Fruit fly (Drosophila melanogaster) whole organism, embryonic: ENCODE results near the gene Ankle2.

Experiments
- Aef1 ChIP-seq: fragments of 200-800 bp; sonication (Bioruptor generic); IDR thresholded peaks from 3 replicates; pipeline ENCODE4 v1.3.6; 2022; ENCODE audit warnings: missing biosample characterization, missing genetic modification characterization
- Atf-2 ChIP-seq: fragments of 200-800 bp; sonication (Bioruptor generic); optimal IDR thresholded peaks from 2 replicates; lab custom pipeline; 2016; ENCODE audit warnings: missing biosample characterization, missing genetic modification characterization
- Atf3 ChIP-seq: fragments of 200-800 bp; sonication (Bioruptor generic); optimal IDR thresholded peaks from 3 replicates; lab custom pipeline; 2016; ENCODE audit warnings: missing biosample characterization, missing genetic modification characterization
- Awh ChIP-seq: fragments of 200-800 bp; sonication (Bioruptor generic); IDR thresholded peaks from 2 replicates; pipeline ENCODE4, ENCODE4 v1.3.6; 2022; ENCODE audit warnings: missing biosample characterization, missing genetic modification characterization
- CG10209 ChIP-seq: fragments of 200-800 bp; sonication (Bioruptor generic); optimal IDR thresholded peaks from 3 replicates; lab custom pipeline; 2017; ENCODE audit warnings: missing biosample characterization, mild to moderate bottlenecking, missing genetic modification characterization, missing genetic modification reagents
- CG11696 ChIP-seq: fragments of 200-800 bp; sonication (Bioruptor generic); IDR thresholded peaks from 2 replicates; pipeline ENCODE4 v1.3.6; 2022; ENCODE audit warnings: missing biosample characterization, missing genetic modification characterization
- CG12299 ChIP-seq: fragments of 200-800 bp; sonication (Bioruptor generic); optimal IDR thresholded peaks from 2 replicates; lab custom pipeline; 2018; ENCODE audit warnings: missing biosample characterization, mild to moderate bottlenecking, missing genetic modification characterization
- CG13424 ChIP-seq: fragments of 200-800 bp; sonication (Bioruptor generic); optimal IDR thresholded peaks from 2 replicates; lab custom pipeline; 2019; ENCODE audit warnings: missing biosample characterization, mild to moderate bottlenecking, missing genetic modification characterization, moderate library complexity
- CG14050 ChIP-seq: fragments of 200-800 bp; sonication (Bioruptor generic); IDR thresholded peaks from 3 replicates; pipeline ENCODE4 v1.3.6; 2022; ENCODE audit warnings: missing biosample characterization, missing genetic modification characterization
- CG14441 ChIP-seq: fragments of 200-800 bp; sonication (Bioruptor generic); IDR thresholded peaks from 2 replicates; pipeline ENCODE4 v1.3.6; 2022; ENCODE audit warnings: missing biosample characterization, missing genetic modification characterization
- CG15479 ChIP-seq: fragments of 200-800 bp; sonication (Bioruptor generic); optimal IDR thresholded peaks from 3 replicates; lab custom pipeline; 2019; ENCODE audit warnings: missing biosample characterization, mild to moderate bottlenecking, missing genetic modification characterization, moderate library complexity
- CG15601 ChIP-seq: fragments of 200-800 bp; sonication (Bioruptor generic); optimal IDR thresholded peaks from 3 replicates; lab custom pipeline; 2019; ENCODE audit warnings: missing biosample characterization, mild to moderate bottlenecking, missing genetic modification characterization, moderate library complexity
- CG18262 ChIP-seq: fragments of 200-800 bp; optimal IDR thresholded peaks from 3 replicates; lab custom pipeline; 2019; ENCODE audit warnings: missing biosample characterization, mild to moderate bottlenecking, missing genetic modification characterization, moderate library complexity
- CG18764 ChIP-seq: fragments of 200-800 bp; sonication (Bioruptor generic); optimal IDR thresholded peaks from 3 replicates; lab custom pipeline; 2016; ENCODE audit warnings: missing biosample characterization, missing genetic modification characterization
- CG32767 ChIP-seq: fragments of 200-800 bp; sonication (Bioruptor generic); IDR thresholded peaks from 2 replicates; pipeline ENCODE4 v1.3.6; 2022; ENCODE audit warnings: missing biosample characterization, missing genetic modification characterization
- CG3281 ChIP-seq: fragments of 200-800 bp; sonication (Bioruptor generic); optimal IDR thresholded peaks from 3 replicates; lab custom pipeline; 2017; ENCODE audit warnings: missing biosample characterization, mild to moderate bottlenecking, missing genetic modification characterization
- CG4707 ChIP-seq: fragments of 200-800 bp; sonication (Bioruptor generic); optimal IDR thresholded peaks from 2 replicates; lab custom pipeline; 2018; ENCODE audit warnings: missing biosample characterization, mild to moderate bottlenecking, missing genetic modification characterization, moderate library complexity
- CG6689 ChIP-seq: fragments of 200-800 bp; sonication (Bioruptor generic); IDR thresholded peaks from 2 replicates; pipeline ENCODE4 v1.3.6; 2022; ENCODE audit warnings: missing biosample characterization, missing genetic modification characterization
- CG6765 ChIP-seq: fragments of 200-800 bp; sonication (Bioruptor generic); optimal IDR thresholded peaks from 3 replicates; lab custom pipeline; 2017; ENCODE audit warnings: missing biosample characterization, mild to moderate bottlenecking, missing genetic modification characterization
- CG7556 ChIP-seq: fragments of 200-800 bp; sonication (Bioruptor generic); optimal IDR thresholded peaks from 2 replicates; lab custom pipeline; 2017; ENCODE audit warnings: missing biosample characterization, mild to moderate bottlenecking, missing genetic modification characterization
- CG7987 ChIP-seq: fragments of 200-800 bp; sonication (Bioruptor generic); optimal IDR thresholded peaks from 2 replicates; lab custom pipeline; 2018; ENCODE audit warnings: missing biosample characterization, mild to moderate bottlenecking, missing genetic modification characterization, moderate library complexity
- CG8290 ChIP-seq, 3 experiments: fragments of 200-800 bp; sonication (Bioruptor generic); optimal IDR thresholded peaks; 2 replicates each; lab custom pipeline; 2016 to 2019; ENCODE audit warnings: missing biosample characterization in 3 of 3, missing genetic modification characterization in 3 of 3, mild to moderate bottlenecking in 2 of 3, moderate library complexity in 1 of 3
- CG8359 ChIP-seq: fragments of 200-800 bp; sonication (Bioruptor generic); optimal IDR thresholded peaks from 2 replicates; lab custom pipeline; 2017; ENCODE audit warnings: missing biosample characterization, mild to moderate bottlenecking, missing genetic modification characterization, borderline replicate concordance
- CTCF ChIP-seq: fragments of 200-800 bp; sonication (Bioruptor generic); optimal IDR thresholded peaks from 2 replicates; lab custom pipeline; 2017; ENCODE audit warnings: missing biosample characterization, mild to moderate bottlenecking, missing genetic modification characterization, moderate library complexity
- E2f2 ChIP-seq: fragments of 200-800 bp; sonication (Bioruptor generic); IDR thresholded peaks from 2 replicates; pipeline ENCODE4 v1.3.6; 2022; ENCODE audit warnings: missing biosample characterization, missing genetic modification characterization
- Hmx ChIP-seq: fragments of 200-800 bp; sonication (Bioruptor generic); optimal IDR thresholded peaks from 2 replicates; lab custom pipeline; 2016; ENCODE audit warnings: missing biosample characterization, missing genetic modification characterization
- Lim3 ChIP-seq: fragments of 200-800 bp; sonication (Bioruptor generic); IDR thresholded peaks from 2 replicates; pipeline ENCODE4 v1.3.6; 2022; ENCODE audit warnings: missing biosample characterization, missing genetic modification characterization
- Oaz ChIP-seq: fragments of 200-800 bp; sonication (Bioruptor generic); IDR thresholded peaks from 2 replicates; pipeline ENCODE4 v1.3.6; 2022; ENCODE audit warnings: missing biosample characterization, missing genetic modification characterization
- Oli ChIP-seq: fragments of 200-800 bp; sonication (Bioruptor generic); optimal IDR thresholded peaks from 2 replicates; lab custom pipeline; 2018; ENCODE audit warnings: missing biosample characterization, mild to moderate bottlenecking, missing genetic modification characterization, moderate library complexity
- Rfx ChIP-seq: fragments of 200-800 bp; sonication (Bioruptor generic); IDR thresholded peaks from 2 replicates; pipeline ENCODE4 v1.3.6; 2022; ENCODE audit warnings: missing biosample characterization, missing genetic modification characterization
- dati ChIP-seq: fragments of 200-800 bp; sonication (Bioruptor generic); IDR thresholded peaks from 2 replicates; pipeline ENCODE4 v1.3.6; 2022; ENCODE audit warnings: missing biosample characterization, missing genetic modification characterization
- disco-r ChIP-seq: fragments of 200-800 bp; sonication (Bioruptor generic); optimal IDR thresholded peaks from 2 replicates; lab custom pipeline; 2016; ENCODE audit warnings: missing biosample characterization, missing genetic modification characterization
- fd102C ChIP-seq: fragments of 200-800 bp; sonication (Bioruptor generic); optimal IDR thresholded peaks from 2 replicates; lab custom pipeline; 2018; ENCODE audit warnings: missing biosample characterization, mild to moderate bottlenecking, missing genetic modification characterization, moderate library complexity
- gce ChIP-seq: fragments of 200-800 bp; sonication (Bioruptor generic); IDR thresholded peaks from 3 replicates; pipeline ENCODE4 v1.3.6; 2022; ENCODE audit warnings: missing biosample characterization, missing genetic modification characterization
- ham ChIP-seq: fragments of 200-800 bp; sonication (Bioruptor generic); IDR thresholded peaks from 2 replicates; pipeline ENCODE4 v1.3.6; 2022; ENCODE audit warnings: missing biosample characterization, missing genetic modification characterization
- her ChIP-seq: fragments of 200-800 bp; sonication (Bioruptor generic); optimal IDR thresholded peaks from 2 replicates; lab custom pipeline; 2016; ENCODE audit warnings: missing biosample characterization, missing genetic modification characterization
- knrl ChIP-seq: fragments of 200-800 bp; sonication (Bioruptor generic); IDR thresholded peaks from 3 replicates; pipeline ENCODE4 v1.3.6; 2022; ENCODE audit warnings: missing biosample characterization, missing genetic modification characterization; ENCODE audit not compliant: partially characterized antibody
- lab ChIP-seq: fragments of 200-800 bp; sonication (Bioruptor generic); optimal IDR thresholded peaks from 3 replicates; lab custom pipeline; 2017; ENCODE audit warnings: missing biosample characterization, missing genetic modification characterization, mild to moderate bottlenecking, moderate library complexity, missing genetic modification reagents
- lilli ChIP-seq: fragments of 200-800 bp; sonication (Bioruptor generic); optimal IDR thresholded peaks from 3 replicates; lab custom pipeline; 2016; ENCODE audit warnings: missing biosample characterization, missing genetic modification characterization
- nerfin-1 ChIP-seq: fragments of 200-800 bp; sonication (Bioruptor generic); optimal IDR thresholded peaks from 3 replicates; lab custom pipeline; 2019; ENCODE audit warnings: missing biosample characterization, mild to moderate bottlenecking, missing genetic modification characterization, moderate library complexity
- sqz ChIP-seq: fragments of 200-800 bp; sonication (Bioruptor generic); optimal IDR thresholded peaks from 3 replicates; lab custom pipeline; 2018; ENCODE audit warnings: missing biosample characterization, mild to moderate bottlenecking, missing genetic modification characterization
- ssp ChIP-seq: fragments of 200-800 bp; sonication (Bioruptor generic); IDR thresholded peaks from 2 replicates; pipeline ENCODE4 v1.3.6; 2022; ENCODE audit warnings: missing biosample characterization, missing genetic modification characterization
- stwl ChIP-seq: fragments of 200-800 bp; sonication (Bioruptor generic); optimal IDR thresholded peaks from 3 replicates; lab custom pipeline; 2018; ENCODE audit warnings: missing biosample characterization, mild to moderate bottlenecking, missing genetic modification characterization, moderate library complexity
- sug ChIP-seq: fragments of 200-800 bp; optimal IDR thresholded peaks from 2 replicates; lab custom pipeline; 2019; ENCODE audit warnings: missing biosample characterization, mild to moderate bottlenecking, missing genetic modification characterization, moderate library complexity
- unc-4 ChIP-seq: fragments of 200-800 bp; sonication (Bioruptor generic); IDR thresholded peaks from 2 replicates; pipeline ENCODE4 v1.3.6; 2022; ENCODE audit warnings: missing biosample characterization, missing genetic modification characterization; ENCODE audit not compliant: partially characterized antibody
- unpg ChIP-seq: fragments of 200-800 bp; sonication (Bioruptor generic); optimal IDR thresholded peaks from 3 replicates; lab custom pipeline; 2018; ENCODE audit warnings: missing biosample characterization, mild to moderate bottlenecking, missing genetic modification characterization, moderate library complexity
- zen ChIP-seq: fragments of 200-800 bp; sonication (Bioruptor generic); optimal IDR thresholded peaks from 3 replicates; lab custom pipeline; 2018; ENCODE audit warnings: missing biosample characterization, mild to moderate bottlenecking, missing genetic modification characterization, moderate library complexity
- zen2 ChIP-seq: fragments of 200-800 bp; sonication (Bioruptor generic); IDR thresholded peaks from 3 replicates; pipeline ENCODE4 v1.3.6; 2022; ENCODE audit warnings: missing biosample characterization, missing genetic modification characterization; ENCODE audit not compliant: partially characterized antibody

The Ankle2 gene

dm6 chrX:17627090-17627992, 48.3 kb upstream of the Ankle2 start, which contains the start of gene stas (continued):
- TF ChIP-seq Hmx (GFP tag; lab: Kevin White, UChicago) (no peak), stwl (tag; lab: Kevin White, UChicago) (peak; percentile 75), lab (GFP tag; lab: Kevin White, UChicago) (peak; percentile 7), CG4707 (GFP tag; lab: Kevin White, UChicago) (no peak), zen (tag; lab: Kevin White, UChicago) (peak; percentile 52), CG15479 (GFP tag; lab: Kevin White, UChicago) (no peak), CG12299 (tag; lab: Kevin White, UChicago) (peak; percentile 10), CG13424 (tag; lab: Kevin White, UChicago) (peak; percentile 12), CG32767 (GFP tag; lab: Robert Waterston, UW) (0 out of 2 replicates have a peak, but pooled peaks have one; percentile 20), CG7556 (GFP tag; lab: Kevin White, UChicago) (no peak), zen2 (GFP tag; lab: Robert Waterston, UW) (no peak), CG8290 (GFP tag; optimal IDR thresholded peaks at IDR 0.05; lab: Kevin White, UChicago) (no peak), CG8290 (tag; optimal IDR thresholded peaks at IDR 0.05; lab: Kevin White, UChicago) (no peak), CG18764 (no peak), CG3281 (GFP tag; lab: Kevin White, UChicago) (peak; percentile 18), Oli (tag; lab: Kevin White, UChicago) (no peak), unc-4 (GFP tag; lab: Robert Waterston, UW) (0 out of 2 replicates have a peak, but pooled peaks have one; percentile 18), CG14441 (GFP tag; lab: Robert Waterston, UW) (no peak), CTCF (GFP tag; lab: Kevin White, UChicago) (peak; percentile 56), Awh (GFP tag; lab: Robert Waterston, UW) (no peak), CG11696 (GFP tag; lab: Robert Waterston, UW) (no peak), disco-r (GFP tag; lab: Kevin White, UChicago) (no peak), lilli (GFP tag; lab: Kevin White, UChicago) (peak; percentile 20), nerfin-1 (tag; lab: Kevin White, UChicago) (peak; percentile 33), CG6765 (GFP tag; lab: Kevin White, UChicago) (peak; percentile 57), ham (GFP tag; lab: Robert Waterston, UW) (no peak), dati (GFP tag; lab: Robert Waterston, UW) (no peak), CG18262 (peak; percentile 4), CG15601 (tag; lab: Kevin White, UChicago) (peak; percentile 35), Aef1 (0 out of 3 replicates have a peak, but pooled peaks have one; percentile 17), Oaz (GFP tag; lab: Robert Waterston, UW) (no peak), E2f2 (GFP tag; lab: Robert Waterston, UW) (peak; percentile 86), CG7987 (GFP tag; lab: Kevin White, UChicago) (peak; percentile 12), sug (tag; lab: Kevin White, UChicago) (peak; percentile 37), gce (GFP tag; lab: Robert Waterston, UW) (no peak), her (GFP tag; lab: Kevin White, UChicago) (no peak), Rfx (peak; percentile 47; the same call in 1 of the 2 replicates), Atf-2 (GFP tag; lab: Kevin White, UChicago) (no peak), sqz (GFP tag; lab: Kevin White, UChicago) (peak; percentile 81), fd102C (GFP tag; lab: Kevin White, UChicago) (no peak), CG14050 (GFP tag; lab: Robert Waterston, UW) (no peak), Atf3 (GFP tag; lab: Kevin White, UChicago) (no peak), knrl (GFP tag; lab: Robert Waterston, UW) (peak; percentile 31; the same call in 1 of the 3 replicates), unpg (GFP tag; lab: Kevin White, UChicago) (peak; percentile 2), ssp (GFP tag; lab: Robert Waterston, UW) (no peak), CG8359 (GFP tag; lab: Kevin White, UChicago) (no peak), CG10209 (GFP tag; lab: Kevin White, UChicago) (no peak), CG6689 (GFP tag; lab: Robert Waterston, UW) (no peak), Lim3 (GFP tag; lab: Robert Waterston, UW) (no peak)
